Worm (Caenorhabditis elegans) whole organism, L1 larva: Measurements from ENCODE around the gene nmr-2.

Source experiments
- egl-13 ChIP-seq: sonication (generic microtip); optimal IDR thresholded peaks from 2 replicates; lab custom pipeline; 2016; ENCODE audit warnings: missing genotype, missing genetic modification reagents, missing genetic modification characterization, missing compliant biosample characterization
- lin-13 ChIP-seq: fragments of 150-350 bp; optimal IDR thresholded peaks from 2 replicates; lab custom pipeline; 2014; ENCODE audit warnings: missing biosample characterization, missing genetic modification reagents, missing genetic modification characterization
- sptf-1 ChIP-seq: fragments of 150-350 bp; optimal IDR thresholded peaks from 2 replicates; lab custom pipeline; 2014; ENCODE audit warnings: missing biosample characterization, missing genetic modification characterization

DNA sequence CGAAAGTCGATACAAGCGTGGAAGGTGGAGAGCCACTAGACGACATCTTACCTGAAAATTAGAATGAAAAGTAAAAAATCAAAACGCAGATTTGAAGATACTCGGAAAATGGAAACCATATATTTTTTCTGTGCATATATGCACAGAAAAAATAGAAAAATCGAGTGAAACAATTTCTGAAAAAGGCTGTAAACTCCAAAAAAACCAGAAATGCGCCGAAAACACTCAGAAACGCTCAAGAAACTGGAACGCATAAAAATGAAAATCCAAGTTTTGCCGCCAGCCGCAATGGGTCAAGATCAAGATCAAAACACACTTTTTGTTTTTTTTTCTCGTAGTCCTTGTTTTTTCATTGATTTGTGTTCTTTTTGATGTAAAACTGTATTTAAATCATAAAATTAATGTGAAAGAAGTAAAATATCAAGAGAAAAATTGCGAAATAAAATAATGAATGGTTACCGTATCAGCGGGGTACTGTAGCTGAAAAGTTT, 18.8 kb downstream of the nmr-2 start, which contains the start of gene T01C3.3:
- TF ChIP-seq lin-13 (GFP tag; lab: Kevin White, UChicago) (no peak), egl-13 (tag; lab: Kevin White, UChicago) (no peak), sptf-1 (tag; lab: Kevin White, UChicago) (no peak)
